Worm (Caenorhabditis elegans) whole organism, mixed stage, embryonic: ENCODE results near the gene Y69A2AR.32.

Source experiments
- M03D4.4 ChIP-seq: sonication (generic microtip); optimal IDR thresholded peaks from 2 replicates; lab custom pipeline; 2017; ENCODE audit warnings: mild to moderate bottlenecking, missing genetic modification characterization, missing compliant biosample characterization
- lsy-2 ChIP-seq: fragments of 150-350 bp; optimal IDR thresholded peaks from 2 replicates; lab custom pipeline; 2014; ENCODE audit warnings: missing biosample characterization, missing genetic modification characterization
- pha-4 ChIP-seq: fragments of 150-350 bp; optimal IDR thresholded peaks from 2 replicates; lab custom pipeline; 2018; ENCODE audit warnings: missing biosample characterization, missing genetic modification reagents, missing genetic modification characterization

DNA sequence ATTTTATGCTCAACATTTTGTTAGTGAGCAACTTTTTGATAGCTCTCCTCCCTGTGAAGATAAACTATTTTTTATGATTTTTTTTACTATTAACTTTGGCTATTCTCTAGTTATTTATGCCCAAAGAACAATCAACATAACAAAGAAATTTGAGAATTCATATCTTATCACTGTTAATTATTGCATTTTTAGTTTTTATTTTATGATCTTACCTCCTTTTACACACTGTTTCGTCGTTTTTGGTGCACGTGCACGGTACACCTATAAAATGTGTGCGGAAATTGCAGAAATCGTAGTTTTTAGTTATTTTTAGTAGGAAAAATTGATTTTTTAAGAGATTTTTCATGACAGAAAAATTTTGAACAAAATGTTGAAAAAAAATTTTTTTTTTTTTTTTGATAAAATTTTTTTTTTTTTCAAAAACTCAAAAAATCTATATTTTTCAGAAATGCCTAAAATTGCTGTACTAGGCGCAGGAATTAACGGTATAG is 3.6 kb downstream of the Y69A2AR.32 start, which contains the start of gene daao-1:
- TF ChIP-seq lsy-2 (tag; lab: Kevin White, UChicago) (no peak), pha-4 (tag; lab: Kevin White, UChicago) (no peak), M03D4.4 (tag; lab: Kevin White, UChicago) (no peak)
